Worm (Caenorhabditis elegans) whole organism, midembryonic: ENCODE data around the gene R04B3.1.

Experiments used
- T22C8.4 ChIP-seq: fragments of 200-800 bp; sonication (Bioruptor generic); IDR thresholded peaks from 2 replicates; pipeline ENCODE4 v1.3.6; 2022; ENCODE audit warnings: missing genetic modification characterization, missing compliant biosample characterization
- cog-1 ChIP-seq: sonication (generic microtip); optimal IDR thresholded peaks from 2 replicates; lab custom pipeline; 2016; ENCODE audit warnings: missing genetic modification characterization, missing compliant biosample characterization
- flt-1 ChIP-seq: fragments of 200-800 bp; sonication (Bioruptor generic); IDR thresholded peaks from 2 replicates; pipeline ENCODE4 v1.3.6; 2022; ENCODE audit warnings: missing genetic modification characterization, missing compliant biosample characterization
- klf-2 ChIP-seq: fragments of 200-800 bp; sonication (Bioruptor generic); conservative IDR thresholded peaks from 2 replicates; pipeline ENCODE4 v1.3.6; 2022; ENCODE audit warnings: missing genetic modification reagents, missing genetic modification characterization, missing compliant biosample characterization
- med-1 ChIP-seq: sonication (generic microtip); optimal IDR thresholded peaks from 2 replicates; lab custom pipeline; 2017; ENCODE audit warnings: missing genetic modification characterization, mild to moderate bottlenecking, missing compliant biosample characterization, antibody characterized with exemption, missing genetic modification reagents; ENCODE audit not compliant: insufficient read depth
- ref-1 ChIP-seq: fragments of 200-800 bp; sonication (Bioruptor generic); conservative IDR thresholded peaks from 2 replicates; pipeline ENCODE4 v1.3.6; 2022; ENCODE audit warnings: missing genetic modification reagents, missing genetic modification characterization, missing compliant biosample characterization
- tab-1 ChIP-seq: fragments of 200-800 bp; sonication (Bioruptor generic); IDR thresholded peaks from 2 replicates; pipeline ENCODE4 v1.3.6; 2022; ENCODE audit warnings: missing genetic modification characterization, missing compliant biosample characterization
- ztf-23 ChIP-seq: fragments of 200-800 bp; sonication (Bioruptor generic); IDR thresholded peaks from 2 replicates; pipeline ENCODE4 v1.3.6; 2022; ENCODE audit warnings: missing genetic modification reagents, missing genetic modification characterization, missing compliant biosample characterization
- ztf-29 ChIP-seq: fragments of 200-800 bp; sonication (Bioruptor generic); IDR thresholded peaks from 2 replicates; pipeline ENCODE4 v1.3.6; 2022; ENCODE audit warnings: missing genetic modification reagents, missing genetic modification characterization, missing compliant biosample characterization

R04B3.1 gene

DNA sequence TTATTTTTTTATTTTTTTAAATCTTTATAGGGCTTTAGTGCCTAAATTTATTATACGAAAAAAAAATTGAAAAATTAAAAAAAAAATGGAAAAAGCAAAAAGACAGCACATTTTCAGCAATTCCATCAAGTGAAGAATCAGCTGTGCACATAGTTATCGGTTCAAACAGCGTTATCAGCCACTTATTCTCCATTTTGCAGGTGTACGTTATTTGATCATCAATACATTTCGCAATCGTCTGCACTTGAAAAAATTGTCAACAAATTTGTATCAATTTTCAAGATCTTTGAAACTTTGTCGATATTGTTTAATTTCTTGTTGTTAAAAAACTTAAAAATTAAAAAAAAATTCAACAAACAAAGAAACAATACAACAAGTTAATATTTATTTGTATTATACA lies 31.5 kb downstream of the R04B3.1 start:
- TF ChIP-seq T22C8.4 (GFP tag; lab: Robert Waterston, UW) (no peak), med-1 (no peak), ref-1 (GFP tag; lab: Robert Waterston, UW) (no peak), klf-2 (GFP tag; lab: Robert Waterston, UW) (no peak), cog-1 (no peak), tab-1 (GFP tag; lab: Robert Waterston, UW) (no peak), ztf-29 (GFP tag; lab: Robert Waterston, UW) (no peak), flt-1 (GFP tag; lab: Robert Waterston, UW) (no peak), ztf-23 (no peak)

DNA sequence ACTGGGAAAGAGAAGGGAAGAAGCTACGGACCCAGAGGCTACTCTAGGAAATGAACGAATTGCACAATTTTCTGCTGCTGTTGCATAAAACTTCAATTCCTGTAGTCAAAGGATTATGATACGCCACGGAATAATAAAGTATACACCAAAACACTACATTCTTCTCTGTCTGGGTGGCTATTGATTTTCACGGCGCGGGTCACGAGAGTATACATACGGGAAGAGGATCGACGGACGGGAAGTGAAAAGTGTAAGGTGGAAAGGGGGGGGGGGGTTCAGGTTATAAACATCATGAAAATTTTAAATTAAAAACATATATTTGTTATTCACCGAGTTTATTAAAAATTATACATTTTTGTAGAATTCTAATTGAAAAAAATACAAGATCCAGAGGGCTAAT lies 31.9 kb downstream of the R04B3.1 start:
- TF ChIP-seq T22C8.4 (GFP tag; lab: Robert Waterston, UW) (no peak), klf-2 (GFP tag; lab: Robert Waterston, UW) (no peak), med-1 (no peak), cog-1 (no peak), ztf-29 (GFP tag; lab: Robert Waterston, UW) (no peak), tab-1 (GFP tag; lab: Robert Waterston, UW) (no peak), flt-1 (GFP tag; lab: Robert Waterston, UW) (no peak), ztf-23 (no peak), ref-1 (GFP tag; lab: Robert Waterston, UW) (no peak)

DNA sequence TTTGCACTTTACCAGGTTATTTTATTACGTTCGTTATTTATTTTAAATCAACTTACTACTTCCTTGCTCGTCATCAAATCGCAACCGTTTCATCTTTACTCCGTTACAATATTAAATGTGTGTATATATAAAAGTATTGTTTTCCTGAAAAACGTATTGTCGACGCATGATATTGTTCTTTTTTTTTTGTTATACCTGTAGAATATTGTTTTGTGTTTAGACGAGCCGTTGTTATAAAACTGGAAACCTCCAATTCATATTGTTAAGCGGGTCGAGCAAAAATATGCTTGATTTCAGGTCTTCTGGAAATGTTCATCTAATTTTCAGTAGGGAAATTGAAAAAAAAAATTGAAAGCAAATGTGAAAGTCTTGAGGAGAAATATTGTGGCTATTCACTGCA lies 32.3 kb downstream of the R04B3.1 start, which contains the start of gene gid-2:
TSS of gene gid-2 (minus strand) at position 101 of the 400 bp plus-strand sequence.
- no peak for TF ChIP-seq cog-1
- TF ChIP-seq ztf-29 (GFP tag; lab: Robert Waterston, UW), result no peak
- TF ChIP-seq med-1, result no peak
- no peak for TF ChIP-seq tab-1 (GFP tag; lab: Robert Waterston, UW)
- no peak for TF ChIP-seq T22C8.4 (GFP tag; lab: Robert Waterston, UW)
- TF ChIP-seq ztf-23, result no peak
- no peak for TF ChIP-seq ref-1 (GFP tag; lab: Robert Waterston, UW)
- TF ChIP-seq klf-2 (GFP tag; lab: Robert Waterston, UW), result no peak
- no peak for TF ChIP-seq flt-1 (GFP tag; lab: Robert Waterston, UW)

ce11 chrX:2435353-2435752 lies 35.9 kb downstream of the R04B3.1 start:
- TF ChIP-seq cog-1 (no peak), med-1 (no peak), ref-1 (GFP tag; lab: Robert Waterston, UW) (no peak)

DNA sequence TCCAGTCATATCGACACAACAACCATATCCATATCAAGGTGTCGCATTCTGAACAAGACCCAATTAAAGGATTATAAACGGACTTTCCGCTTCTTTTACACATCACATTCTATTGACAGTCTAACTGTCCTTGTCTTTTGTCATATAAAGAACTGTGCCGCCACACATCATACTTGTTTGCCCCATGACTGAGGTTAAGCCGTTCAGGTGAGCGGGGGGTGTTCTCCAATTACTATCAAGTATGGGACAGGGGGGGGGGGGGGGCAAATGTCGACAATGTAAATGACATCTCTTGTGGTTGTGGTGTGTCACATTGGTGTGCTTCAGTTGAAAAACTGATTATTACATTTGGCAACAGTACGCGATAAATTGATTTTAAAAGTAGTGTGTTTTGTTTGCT lies 37.4 kb downstream of the R04B3.1 start:
- TF ChIP-seq med-1 (no peak), ztf-29 (GFP tag; lab: Robert Waterston, UW) (peak; percentile 70)

DNA sequence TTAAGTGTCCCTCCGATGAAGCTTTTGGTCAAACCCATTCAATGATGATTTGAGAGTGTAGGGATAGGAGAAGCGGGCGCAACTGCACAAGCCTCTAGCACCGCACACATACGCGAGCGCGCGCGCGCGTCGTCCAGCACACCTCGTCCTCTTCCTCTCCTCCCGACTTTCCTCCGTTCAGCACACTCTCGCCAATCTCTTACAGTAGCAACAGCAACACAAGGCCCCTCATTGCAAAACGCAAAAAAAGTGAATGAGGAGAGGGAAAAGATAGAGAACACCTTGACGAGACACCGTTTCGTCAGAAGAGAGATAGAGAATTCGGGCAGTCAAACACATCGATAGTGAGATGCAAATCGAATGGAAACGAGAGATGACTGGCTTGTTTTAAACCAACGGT lies 38.7 kb downstream of the R04B3.1 start:
- TF ChIP-seq med-1, result no peak
- peak; percentile 88 for TF ChIP-seq cog-1
- peak; percentile 91 for TF ChIP-seq ztf-29 (GFP tag; lab: Robert Waterston, UW)
- no peak for TF ChIP-seq ref-1 (GFP tag; lab: Robert Waterston, UW)
- peak; percentile 65; the same call in 1 of the 2 replicates for TF ChIP-seq flt-1 (GFP tag; lab: Robert Waterston, UW)
- no peak for TF ChIP-seq ztf-23
- TF ChIP-seq tab-1 (GFP tag; lab: Robert Waterston, UW), result no peak
- TF ChIP-seq T22C8.4 (GFP tag; lab: Robert Waterston, UW), result no peak

ce11 chrX:2430317-2430716 lies 40.9 kb downstream of the R04B3.1 start:
- TF ChIP-seq med-1 (no peak), cog-1 (no peak)

ce11 chrX:2427404-2427803 lies 43.8 kb downstream of the R04B3.1 start, which contains the start of gene gcy-31:
TSS of gene gcy-31 (minus strand) at chrX:2427504.
- TF ChIP-seq ztf-29 (GFP tag; lab: Robert Waterston, UW) (no peak), T22C8.4 (GFP tag; lab: Robert Waterston, UW) (no peak), ztf-23 (no peak), tab-1 (GFP tag; lab: Robert Waterston, UW) (no peak), flt-1 (GFP tag; lab: Robert Waterston, UW) (no peak), cog-1 (no peak), med-1 (no peak), ref-1 (GFP tag; lab: Robert Waterston, UW) (no peak), klf-2 (GFP tag; lab: Robert Waterston, UW) (no peak)

ce11 chrX:2426932-2427331 lies 44.3 kb downstream of the R04B3.1 start:
- TF ChIP-seq flt-1 (GFP tag; lab: Robert Waterston, UW), result no peak
- no peak for TF ChIP-seq ref-1 (GFP tag; lab: Robert Waterston, UW)
- TF ChIP-seq T22C8.4 (GFP tag; lab: Robert Waterston, UW), result no peak
- TF ChIP-seq tab-1 (GFP tag; lab: Robert Waterston, UW), result no peak
- no peak for TF ChIP-seq cog-1
- TF ChIP-seq med-1, result no peak
- TF ChIP-seq ztf-23, result no peak
- no peak for TF ChIP-seq ztf-29 (GFP tag; lab: Robert Waterston, UW)
- TF ChIP-seq klf-2 (GFP tag; lab: Robert Waterston, UW), result no peak

- no peak for TF ChIP-seq tab-1 (GFP tag; lab: Robert Waterston, UW)
- no peak for TF ChIP-seq ztf-23
- no peak for TF ChIP-seq klf-2 (GFP tag; lab: Robert Waterston, UW)
- TF ChIP-seq cog-1, result no peak
- no peak for TF ChIP-seq ztf-29 (GFP tag; lab: Robert Waterston, UW)
- no peak for TF ChIP-seq T22C8.4 (GFP tag; lab: Robert Waterston, UW)
- no peak for TF ChIP-seq flt-1 (GFP tag; lab: Robert Waterston, UW)
- no peak for TF ChIP-seq med-1
- no peak for TF ChIP-seq ref-1 (GFP tag; lab: Robert Waterston, UW)
Measured at ce11 chrX:2425284-2425683, 45.9 kb downstream of the R04B3.1 start.

- no peak for TF ChIP-seq ztf-23
- no peak for TF ChIP-seq ztf-29 (GFP tag; lab: Robert Waterston, UW)
- no peak for TF ChIP-seq flt-1 (GFP tag; lab: Robert Waterston, UW)
- no peak for TF ChIP-seq T22C8.4 (GFP tag; lab: Robert Waterston, UW)
- TF ChIP-seq cog-1, result no peak
Measured at ce11 chrX:2422123-2422522, 49.1 kb downstream of the R04B3.1 start.
